Worm (Caenorhabditis elegans) whole organism, L1 larva: ENCODE results near the gene sdc-3.
A peak's percentile ranks its signal among the peaks of the same experiment; 100 is the strongest.

Experiments
- C16A3.4 ChIP-seq: fragments of 150-350 bp; optimal IDR thresholded peaks from 2 replicates; lab custom pipeline; 2014; ENCODE audit warnings: missing biosample characterization, missing genetic modification characterization
- C34B4.2 ChIP-seq: sonication (generic microtip); optimal IDR thresholded peaks from 2 replicates; lab custom pipeline; 2017; ENCODE audit warnings: mild to moderate bottlenecking, missing genetic modification characterization, missing compliant biosample characterization
- aly-2 ChIP-seq: fragments of 150-350 bp; optimal IDR thresholded peaks from 2 replicates; lab custom pipeline; 2014; ENCODE audit warnings: missing biosample characterization, missing genetic modification characterization
- ama-1 ChIP-seq: fragments of 150-350 bp; optimal IDR thresholded peaks from 2 replicates; lab custom pipeline; 2014
- blmp-1 ChIP-seq: fragments of 150-350 bp; optimal IDR thresholded peaks from 2 replicates; lab custom pipeline; 2014; ENCODE audit warnings: missing biosample characterization, missing genetic modification characterization
- ceh-63 ChIP-seq: fragments of 200-800 bp; sonication (Bioruptor generic); optimal IDR thresholded peaks from 2 replicates; lab custom pipeline; 2018; ENCODE audit warnings: mild to moderate bottlenecking, missing genetic modification characterization, missing compliant biosample characterization
- ceh-8 ChIP-seq: fragments of 200-800 bp; sonication (Bioruptor generic); optimal IDR thresholded peaks from 2 replicates; lab custom pipeline; 2018; ENCODE audit warnings: mild to moderate bottlenecking, missing genetic modification characterization, moderate library complexity, missing compliant biosample characterization
- ceh-90 ChIP-seq: sonication (generic microtip); optimal IDR thresholded peaks from 2 replicates; lab custom pipeline; 2016; ENCODE audit warnings: missing genetic modification characterization, missing compliant biosample characterization
- ces-1 ChIP-seq: fragments of 150-350 bp; optimal IDR thresholded peaks from 2 replicates; lab custom pipeline; 2014; ENCODE audit warnings: missing biosample characterization, missing genetic modification reagents, missing genetic modification characterization
- dpl-1 ChIP-seq, 3 experiments: fragments of 150-350 bp in 2 of 3; sonication (generic microtip) in 1 of 3; optimal IDR thresholded peaks; 2 replicates each; lab custom pipeline; 2014 to 2017; ENCODE audit warnings: missing biosample characterization in 3 of 3, missing genetic modification characterization in 3 of 3, missing genetic modification reagents in 3 of 3
- efl-1 ChIP-seq, 4 experiments: fragments of 150-350 bp; optimal IDR thresholded peaks in 3 of 4; peaks in 1 of 4; 1 replicate in 1 of 4; 2 replicates in 3 of 4; lab custom pipeline; 2014; ENCODE audit warnings: missing biosample characterization in 2 of 4, missing genetic modification characterization in 2 of 4, missing genetic modification reagents in 2 of 4
- egl-13 ChIP-seq: sonication (generic microtip); optimal IDR thresholded peaks from 2 replicates; lab custom pipeline; 2016; ENCODE audit warnings: missing genotype, missing genetic modification reagents, missing genetic modification characterization, missing compliant biosample characterization
- egl-27 ChIP-seq, 2 experiments: fragments of 150-350 bp in 1 of 2; sonication (generic microtip); optimal IDR thresholded peaks; 3 replicates each; lab custom pipeline; 2017 to 2018; ENCODE audit warnings: missing biosample characterization in 2 of 2, missing genetic modification characterization in 2 of 2, missing genetic modification reagents in 2 of 2
- elt-3 ChIP-seq, 6 experiments: fragments of 150-350 bp in 1 of 6; sonication (generic microtip); optimal IDR thresholded peaks; 2 replicates each; lab custom pipeline; 2017 to 2018; ENCODE audit warnings: missing biosample characterization in 6 of 6, missing genetic modification characterization in 6 of 6, inconsistent platforms in 1 of 6
- ets-5 ChIP-seq: fragments of 200-800 bp; sonication (Bioruptor generic); IDR thresholded peaks from 2 replicates; pipeline ENCODE4 v1.3.6; 2022; ENCODE audit warnings: missing genetic modification characterization, missing compliant biosample characterization
- fkh-10 ChIP-seq: sonication (generic microtip); optimal IDR thresholded peaks from 2 replicates; lab custom pipeline; 2017; ENCODE audit warnings: missing biosample characterization, missing genetic modification reagents, missing genetic modification characterization
- fkh-8 ChIP-seq: sonication (generic microtip); optimal IDR thresholded peaks from 2 replicates; lab custom pipeline; 2016; ENCODE audit warnings: mild to moderate bottlenecking, missing genetic modification characterization, missing compliant biosample characterization
- hlh-17 ChIP-seq: fragments of 200-800 bp; sonication (Bioruptor generic); optimal IDR thresholded peaks from 2 replicates; lab custom pipeline; 2018; ENCODE audit warnings: missing genetic modification characterization, mild to moderate bottlenecking, missing compliant biosample characterization, moderate library complexity, borderline replicate concordance
- hlh-4 ChIP-seq: sonication (generic microtip); optimal IDR thresholded peaks from 2 replicates; lab custom pipeline; 2016; ENCODE audit warnings: mild to moderate bottlenecking, missing genetic modification characterization, missing compliant biosample characterization
- hpl-2 ChIP-seq: fragments of 150-350 bp; optimal IDR thresholded peaks from 2 replicates; lab custom pipeline; 2014; ENCODE audit warnings: missing biosample characterization, missing genetic modification reagents, missing genetic modification characterization
- isw-1 ChIP-seq: fragments of 200-800 bp; sonication (Bioruptor generic); IDR thresholded peaks from 2 replicates; pipeline ENCODE4 v1.3.6; 2022; ENCODE audit warnings: missing genetic modification characterization, missing compliant biosample characterization
- lin-14 ChIP-seq: fragments of 200-800 bp; sonication (Bioruptor generic); optimal IDR thresholded peaks from 2 replicates; lab custom pipeline; 2018; ENCODE audit warnings: mild to moderate bottlenecking, missing genetic modification characterization, moderate library complexity, missing compliant biosample characterization
- lin-15B ChIP-seq: fragments of 150-350 bp; sonication (generic microtip); optimal IDR thresholded peaks from 3 replicates; lab custom pipeline; 2014; ENCODE audit warnings: missing biosample characterization, missing genetic modification characterization
- lin-35 ChIP-seq, 2 experiments: fragments of 150-350 bp; optimal IDR thresholded peaks; 2 replicates each; lab custom pipeline; 2014; ENCODE audit warnings: missing biosample characterization in 2 of 2, missing genetic modification characterization in 2 of 2, missing genetic modification reagents in 2 of 2
- lin-39 ChIP-seq: fragments of 150-350 bp; optimal IDR thresholded peaks from 2 replicates; lab custom pipeline; 2014; ENCODE audit warnings: missing biosample characterization, missing genetic modification reagents, missing genetic modification characterization
- lir-3 ChIP-seq: sonication (generic microtip); optimal IDR thresholded peaks from 2 replicates; lab custom pipeline; 2016; ENCODE audit warnings: mild to moderate bottlenecking, missing genetic modification characterization, moderate library complexity, missing compliant biosample characterization; ENCODE audit not compliant: poor library complexity
- mab-9 ChIP-seq: fragments of 200-800 bp; sonication (Bioruptor generic); IDR thresholded peaks from 2 replicates; pipeline ENCODE4 v1.3.6; 2022; ENCODE audit warnings: missing genetic modification reagents, missing genetic modification characterization, missing compliant biosample characterization
- mdl-1 ChIP-seq, 2 experiments: fragments of 150-350 bp; optimal IDR thresholded peaks; 2 replicates each; lab custom pipeline; 2014 to 2017; ENCODE audit warnings: missing biosample characterization in 2 of 2, missing genetic modification characterization in 2 of 2, inconsistent platforms in 1 of 2
- mep-1 ChIP-seq: fragments of 150-350 bp; optimal IDR thresholded peaks from 2 replicates; lab custom pipeline; 2014; ENCODE audit warnings: missing biosample characterization, missing genetic modification characterization
- nhr-11 ChIP-seq: fragments of 150-350 bp; optimal IDR thresholded peaks from 2 replicates; lab custom pipeline; 2014; ENCODE audit warnings: missing biosample characterization, missing genetic modification characterization
- nhr-12 ChIP-seq: sonication (generic microtip); optimal IDR thresholded peaks from 2 replicates; lab custom pipeline; 2017; ENCODE audit warnings: missing biosample characterization, missing genetic modification characterization
- nhr-28 ChIP-seq: fragments of 150-350 bp; optimal IDR thresholded peaks from 2 replicates; lab custom pipeline; 2014; ENCODE audit warnings: missing biosample characterization, missing genetic modification characterization
- nhr-47 ChIP-seq: sonication (generic microtip); optimal IDR thresholded peaks from 2 replicates; lab custom pipeline; 2016; ENCODE audit warnings: mild to moderate bottlenecking, missing genetic modification characterization, moderate library complexity, missing compliant biosample characterization
- nhr-71 ChIP-seq: sonication (generic microtip); optimal IDR thresholded peaks from 2 replicates; lab custom pipeline; 2016; ENCODE audit warnings: mild to moderate bottlenecking, missing genetic modification characterization, moderate library complexity, missing compliant biosample characterization
- nhr-76 ChIP-seq: sonication (generic microtip); optimal IDR thresholded peaks from 2 replicates; lab custom pipeline; 2017; ENCODE audit warnings: missing biosample characterization, missing genetic modification characterization
- nhr-85 ChIP-seq: sonication (generic microtip); peaks from one replicate; lab custom pipeline; 2016; ENCODE audit warnings: missing genetic modification characterization, inconsistent platforms, missing compliant biosample characterization
- nhr-90 ChIP-seq: sonication (generic microtip); optimal IDR thresholded peaks from 2 replicates; lab custom pipeline; 2016; ENCODE audit warnings: mild to moderate bottlenecking, missing genetic modification characterization, missing compliant biosample characterization; ENCODE audit not compliant: poor library complexity
- pag-3 ChIP-seq: sonication (generic microtip); optimal IDR thresholded peaks from 2 replicates; lab custom pipeline; 2017; ENCODE audit warnings: missing genetic modification characterization, mild to moderate bottlenecking, missing compliant biosample characterization, antibody characterized with exemption, borderline replicate concordance; ENCODE audit not compliant: insufficient read depth
- snu-23 ChIP-seq: sonication (generic microtip); optimal IDR thresholded peaks from 2 replicates; lab custom pipeline; 2016; ENCODE audit warnings: missing genetic modification characterization, missing compliant biosample characterization
- sox-4 ChIP-seq: sonication (generic microtip); optimal IDR thresholded peaks from 2 replicates; lab custom pipeline; 2016; ENCODE audit warnings: missing genetic modification characterization, missing compliant biosample characterization
- sptf-1 ChIP-seq: fragments of 150-350 bp; optimal IDR thresholded peaks from 2 replicates; lab custom pipeline; 2014; ENCODE audit warnings: missing biosample characterization, missing genetic modification characterization
- sup-37 ChIP-seq: fragments of 200-800 bp; sonication (Bioruptor generic); optimal IDR thresholded peaks from 2 replicates; lab custom pipeline; 2018; ENCODE audit warnings: mild to moderate bottlenecking, missing genetic modification characterization, missing compliant biosample characterization
- unc-130 ChIP-seq: fragments of 150-350 bp; optimal IDR thresholded peaks from 2 replicates; lab custom pipeline; 2017; ENCODE audit warnings: missing biosample characterization, missing genetic modification characterization, inconsistent platforms
- unc-98 ChIP-seq: fragments of 200-800 bp; sonication (Bioruptor generic); IDR thresholded peaks from 2 replicates; pipeline ENCODE4 v1.3.6; 2022; ENCODE audit warnings: missing genetic modification characterization, missing compliant biosample characterization

sdc-3 gene

DNA sequence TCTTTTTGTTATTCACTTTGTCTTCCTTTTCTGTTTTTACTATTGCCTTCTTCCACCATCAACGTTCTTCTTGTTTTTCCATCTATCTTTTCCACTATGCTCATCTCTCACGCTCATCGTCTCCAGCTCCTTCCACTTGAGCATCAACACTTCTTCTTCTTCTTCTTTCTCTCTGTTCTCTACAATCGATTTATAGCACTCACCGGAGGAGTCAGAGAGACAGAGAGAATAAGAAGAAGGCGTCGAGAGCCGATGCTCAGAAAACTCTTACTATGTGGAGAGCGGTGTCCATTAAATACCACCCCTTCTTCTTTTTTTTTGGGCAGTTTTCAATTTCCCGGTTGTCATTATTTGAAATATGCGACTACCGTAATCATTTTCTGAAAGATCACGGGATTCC, 26.9 kb upstream of the sdc-3 start (continued):
- TF ChIP-seq efl-1 (optimal IDR thresholded peaks at IDR 0.05; lab: Kevin White, UChicago) (peak; percentile 12 to 24), efl-1 (GFP tag; optimal IDR thresholded peaks at IDR 0.05 in 1 of 2; lab: Kevin White, UChicago) (peak in 1 of 2 experiments; percentile 11), isw-1 (GFP tag; lab: Robert Waterston, UW) (no peak), C16A3.4 (tag; lab: Kevin White, UChicago) (no peak), ceh-63 (GFP tag; lab: Kevin White, UChicago) (no peak), lin-39 (tag; lab: Kevin White, UChicago) (no peak), mep-1 (tag; lab: Kevin White, UChicago) (peak; percentile 17), blmp-1 (tag; lab: Kevin White, UChicago) (no peak), egl-27 (tag; optimal IDR thresholded peaks at IDR 0.05; lab: Kevin White, UChicago) (no peak), nhr-71 (tag; lab: Kevin White, UChicago) (no peak), dpl-1 (GFP tag; optimal IDR thresholded peaks at IDR 0.05; lab: Kevin White, UChicago) (peak in 1 of 3 experiments; percentile 7), nhr-11 (no peak), lin-35 (GFP tag; optimal IDR thresholded peaks at IDR 0.05; lab: Kevin White, UChicago) (peak in 1 of 2 experiments; percentile 11), hlh-4 (tag; lab: Kevin White, UChicago) (no peak), ets-5 (GFP tag; lab: Robert Waterston, UW) (no peak), lir-3 (no peak), ama-1 (lab: Kevin White, UChicago) (no peak), nhr-28 (tag; lab: Kevin White, UChicago) (no peak), fkh-8 (tag; lab: Kevin White, UChicago) (no peak)

DNA sequence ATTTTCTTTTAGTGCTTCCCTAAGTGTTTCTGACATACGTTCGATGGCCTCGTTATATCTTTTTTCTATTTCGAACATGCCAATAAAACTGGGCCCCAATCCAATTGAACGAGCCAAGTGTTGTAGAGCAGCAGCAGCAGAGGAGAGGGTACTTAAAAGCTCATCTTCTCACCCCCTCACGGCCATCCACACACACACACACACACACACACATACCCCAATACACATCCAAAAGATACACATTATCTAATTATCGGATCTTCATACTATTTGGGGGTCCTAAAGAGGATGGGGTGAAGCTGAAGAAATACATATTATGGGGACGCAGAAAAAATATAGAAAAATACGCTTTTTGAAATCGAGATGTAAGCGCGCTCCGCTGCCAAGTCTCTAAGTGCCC, 24.7 kb upstream of the sdc-3 start:
- TF ChIP-seq ceh-90 (tag; lab: Kevin White, UChicago) (no peak), lin-14 (peak; percentile 64)

DNA sequence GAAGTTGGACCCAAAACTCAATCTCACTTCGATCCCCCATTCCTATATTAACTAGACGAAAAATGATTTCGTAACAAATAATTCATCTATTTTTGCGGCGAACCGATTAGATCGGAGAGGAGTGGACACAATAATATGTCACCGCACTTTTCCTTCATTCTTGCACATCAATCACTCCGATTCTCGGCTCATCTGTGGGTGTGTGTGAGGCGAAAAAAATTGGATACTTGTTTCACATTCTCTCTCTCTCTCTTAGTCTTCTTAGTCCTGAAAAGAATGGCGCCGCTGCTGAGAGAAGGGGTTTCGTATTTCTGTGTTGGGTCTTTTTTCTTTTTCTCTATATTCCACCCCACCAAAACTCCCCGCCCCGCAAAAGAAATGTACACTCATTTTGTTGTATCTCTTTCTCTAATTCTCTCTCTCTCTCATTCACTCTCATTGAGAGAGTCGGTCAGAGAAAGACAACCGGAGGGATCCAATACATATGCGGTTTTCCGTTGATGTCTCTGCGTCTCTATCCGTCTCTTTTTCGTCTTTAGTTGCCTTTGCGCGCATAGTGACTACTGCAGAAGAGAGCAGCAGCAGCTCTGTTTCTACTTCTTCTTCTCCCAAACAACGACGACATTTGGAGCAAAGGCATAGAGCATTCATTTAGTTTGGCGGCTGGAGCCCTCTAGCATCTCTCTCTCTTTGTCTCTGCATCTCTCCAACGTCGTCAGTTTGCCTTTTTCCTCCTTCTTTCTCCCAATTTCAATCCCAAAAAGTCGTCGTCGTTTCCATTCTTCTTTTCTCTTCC, 23.2 kb upstream of the sdc-3 start, which contains the start of gene unc-76:
unc-76 (plus strand) TSS at position 746 of the 796 bp plus-strand sequence.
- TF ChIP-seq hlh-17 (GFP tag; lab: Kevin White, UChicago) (no peak), unc-130 (tag; lab: Kevin White, UChicago) (peak; percentile 19), C34B4.2 (tag; lab: Kevin White, UChicago) (no peak), sup-37 (GFP tag; lab: Kevin White, UChicago) (no peak), pag-3 (no peak), ceh-8 (GFP tag; lab: Kevin White, UChicago) (peak; percentile 58), ceh-63 (GFP tag; lab: Kevin White, UChicago) (no peak), snu-23 (GFP tag; lab: Kevin White, UChicago) (peak; percentile 90), nhr-11 (peak; percentile 63), nhr-76 (tag; lab: Kevin White, UChicago) (no peak), nhr-47 (tag; lab: Kevin White, UChicago) (peak; percentile 88), mep-1 (tag; lab: Kevin White, UChicago) (peak; percentile 92), ces-1 (no peak), nhr-90 (tag; lab: Kevin White, UChicago) (peak; percentile 13), lin-15B (tag; lab: Kevin White, UChicago) (peak; percentile 29), ets-5 (GFP tag; lab: Robert Waterston, UW) (no peak), efl-1 (optimal IDR thresholded peaks at IDR 0.05; lab: Kevin White, UChicago) (peak; percentile 76 to 80), efl-1 (GFP tag; optimal IDR thresholded peaks at IDR 0.05 in 1 of 2; lab: Kevin White, UChicago) (peak; percentile 52 to 94), hpl-2 (no peak), aly-2 (peak; percentile 41), elt-3 (tag; optimal IDR thresholded peaks at IDR 0.05; lab: Kevin White, UChicago) (no peak), dpl-1 (GFP tag; optimal IDR thresholded peaks at IDR 0.05; lab: Kevin White, UChicago) (peak; percentile 49 to 59 (median 57)), isw-1 (GFP tag; lab: Robert Waterston, UW) (peak; percentile 68), nhr-12 (tag; lab: Kevin White, UChicago) (no peak), C16A3.4 (tag; lab: Kevin White, UChicago) (peak; percentile 66), egl-13 (tag; lab: Kevin White, UChicago) (no peak), nhr-85 (tag; lab: Kevin White, UChicago) (peak; percentile 88), mdl-1 (tag; optimal IDR thresholded peaks at IDR 0.05; lab: Kevin White, UChicago) (peak in 1 of 2 experiments; percentile 50), sptf-1 (tag; lab: Kevin White, UChicago) (no peak), mab-9 (GFP tag; lab: Robert Waterston, UW) (peak; percentile 74), hlh-4 (tag; lab: Kevin White, UChicago) (no peak), ceh-90 (tag; lab: Kevin White, UChicago) (no peak), fkh-10 (GFP tag; lab: Kevin White, UChicago) (peak; percentile 56), lin-35 (GFP tag; optimal IDR thresholded peaks at IDR 0.05; lab: Kevin White, UChicago) (peak; percentile 38 to 70), sox-4 (tag; lab: Kevin White, UChicago) (peak; percentile 14), unc-98 (GFP tag; lab: Robert Waterston, UW) (no peak)
